Fruit fly (Drosophila melanogaster) whole organism, wandering third instar larva: ENCODE results near the gene RpS20.
A peak's percentile ranks its signal among the peaks of the same experiment; 100 is the strongest.

Experiments
- Abd-B ChIP-seq: fragments of >200 bp; optimal IDR thresholded peaks from 2 replicates; lab custom pipeline; 2017; ENCODE audit warnings: missing biosample characterization, missing genetic modification characterization
- CG9705 ChIP-seq: fragments of 200-800 bp; sonication (Bioruptor generic); optimal IDR thresholded peaks from 2 replicates; lab custom pipeline; 2018; ENCODE audit warnings: missing biosample characterization, mild to moderate bottlenecking, missing genetic modification characterization
- CrebA ChIP-seq: fragments of 200-800 bp; sonication (Bioruptor generic); optimal IDR thresholded peaks from 2 replicates; lab custom pipeline; 2016; ENCODE audit warnings: missing biosample characterization, mild to moderate bottlenecking, missing genetic modification characterization, borderline replicate concordance
- Dfd ChIP-seq: fragments of >200 bp; optimal IDR thresholded peaks from 2 replicates; lab custom pipeline; 2017; ENCODE audit warnings: missing biosample characterization, missing genetic modification characterization
- Dif ChIP-seq: fragments of 200-275, 200-300 bp; sonication (Bioruptor generic); optimal IDR thresholded peaks from 2 replicates; lab custom pipeline; 2018; ENCODE audit warnings: missing biosample characterization, missing genetic modification characterization; ENCODE audit not compliant: partially characterized antibody
- GATAd ChIP-seq: sonication (Bioruptor generic); optimal IDR thresholded peaks from 2 replicates; lab custom pipeline; 2016; ENCODE audit warnings: missing biosample characterization, missing genetic modification characterization
- HLH106 ChIP-seq: fragments of 200-800 bp; optimal IDR thresholded peaks from 3 replicates; lab custom pipeline; 2019; ENCODE audit warnings: missing biosample characterization, mild to moderate bottlenecking, missing genetic modification characterization, moderate library complexity
- Hnf4 ChIP-seq: fragments of 200-800 bp; sonication (Bioruptor generic); optimal IDR thresholded peaks from 2 replicates; lab custom pipeline; 2016; ENCODE audit warnings: missing biosample characterization, mild to moderate bottlenecking, missing genetic modification characterization
- Hr78 ChIP-seq: fragments of >200 bp; optimal IDR thresholded peaks from 2 replicates; lab custom pipeline; 2017; ENCODE audit warnings: missing biosample characterization, missing genetic modification characterization
- Hr83 ChIP-seq: fragments of 200-300 bp; sonication (Bioruptor generic); optimal IDR thresholded peaks from 2 replicates; lab custom pipeline; 2016; ENCODE audit warnings: missing biosample characterization, mild to moderate bottlenecking, missing genetic modification characterization, moderate library complexity; ENCODE audit not compliant: poor library complexity, severe bottlenecking
- Jra ChIP-seq: sonication (Bioruptor generic); optimal IDR thresholded peaks from 2 replicates; lab custom pipeline; 2016; ENCODE audit warnings: missing biosample characterization, missing genetic modification characterization
- Myc ChIP-seq: fragments of >200 bp; optimal IDR thresholded peaks from 2 replicates; lab custom pipeline; 2017
- N ChIP-seq: fragments of >200 bp; optimal IDR thresholded peaks from 2 replicates; lab custom pipeline; 2018; ENCODE audit warnings: missing biosample characterization, missing external identifiers, missing genetic modification characterization
- OdsH ChIP-seq: fragments of 200-800 bp; sonication (Bioruptor generic); optimal IDR thresholded peaks from 2 replicates; lab custom pipeline; 2016; ENCODE audit warnings: missing biosample characterization, mild to moderate bottlenecking, missing genetic modification characterization
- Rel ChIP-seq, 2 experiments: fragments of 200-800 bp; sonication (Bioruptor generic) in 1 of 2; optimal IDR thresholded peaks; 2 replicates in 1 of 2; 3 replicates in 1 of 2; lab custom pipeline; 2016 to 2019; ENCODE audit warnings: mild to moderate bottlenecking in 2 of 2, missing biosample characterization in 2 of 2, missing genetic modification characterization in 2 of 2, moderate library complexity in 1 of 2
- Vsx2 ChIP-seq: fragments of 200-300, 225-300 bp; sonication (Bioruptor generic); optimal IDR thresholded peaks from 2 replicates; lab custom pipeline; 2018; ENCODE audit warnings: missing biosample characterization, missing genetic modification characterization; ENCODE audit not compliant: partially characterized antibody
- br ChIP-seq: fragments of 200-800 bp; sonication (Bioruptor generic); optimal IDR thresholded peaks from 2 replicates; lab custom pipeline; 2016; ENCODE audit warnings: missing biosample characterization, missing genetic modification characterization
- brk ChIP-seq: fragments of 200-800 bp; sonication (Bioruptor generic); optimal IDR thresholded peaks from 2 replicates; lab custom pipeline; 2016; ENCODE audit warnings: missing biosample characterization, mild to moderate bottlenecking, missing genetic modification characterization
- dl ChIP-seq, 2 experiments: fragments of 175-275, 200-275 bp in 1 of 2; fragments of 200-275 bp in 1 of 2; sonication (Bioruptor generic); optimal IDR thresholded peaks; lab custom pipeline; 2018; ENCODE audit warnings: mild to moderate bottlenecking in 2 of 2, missing biosample characterization in 2 of 2, missing genetic modification characterization in 2 of 2, moderate library complexity in 2 of 2; ENCODE audit not compliant: partially characterized antibody in 2 of 2, insufficient read depth in 1 of 2
- dmrt93B ChIP-seq: fragments of 200-800 bp; sonication (Bioruptor generic); optimal IDR thresholded peaks from 2 replicates; lab custom pipeline; 2018; ENCODE audit warnings: missing biosample characterization, mild to moderate bottlenecking, missing genetic modification characterization
- dsf ChIP-seq: sonication (Bioruptor generic); optimal IDR thresholded peaks from 2 replicates; lab custom pipeline; 2016; ENCODE audit warnings: missing biosample characterization, missing genetic modification characterization, borderline replicate concordance
- ey ChIP-seq: fragments of 200-800 bp; sonication (Bioruptor generic); optimal IDR thresholded peaks from 2 replicates; lab custom pipeline; 2016; ENCODE audit warnings: missing biosample characterization, missing genetic modification characterization
- foxo ChIP-seq, 2 experiments: fragments of 200-800 bp; sonication (Bioruptor generic); optimal IDR thresholded peaks; 2 replicates in 1 of 2; 3 replicates in 1 of 2; lab custom pipeline; 2016 to 2017; ENCODE audit warnings: missing biosample characterization in 2 of 2, missing genetic modification characterization in 2 of 2
- h ChIP-seq: fragments of 200-800 bp; sonication (Bioruptor generic); optimal IDR thresholded peaks from 3 replicates; lab custom pipeline; 2016; ENCODE audit warnings: missing biosample characterization, mild to moderate bottlenecking, missing genetic modification characterization
- lola ChIP-seq: fragments of >200 bp; optimal IDR thresholded peaks from 2 replicates; lab custom pipeline; 2017; ENCODE audit warnings: missing biosample characterization, missing genetic modification characterization
- psq ChIP-seq: fragments of 200-800 bp; sonication (Bioruptor generic); optimal IDR thresholded peaks from 3 replicates; lab custom pipeline; 2017; ENCODE audit warnings: missing biosample characterization, mild to moderate bottlenecking, missing genetic modification characterization, moderate library complexity
- rgr ChIP-seq: fragments of 200-800 bp; sonication (Bioruptor generic); optimal IDR thresholded peaks from 3 replicates; lab custom pipeline; 2016; ENCODE audit warnings: missing biosample characterization, mild to moderate bottlenecking, missing genetic modification characterization
- sage ChIP-seq: fragments of 200-800 bp; sonication (Bioruptor generic); optimal IDR thresholded peaks from 2 replicates; lab custom pipeline; 2016; ENCODE audit warnings: missing biosample characterization, mild to moderate bottlenecking, missing genetic modification characterization
- usp ChIP-seq: fragments of >200 bp; optimal IDR thresholded peaks from 2 replicates; lab custom pipeline; 2017; ENCODE audit warnings: missing biosample characterization, missing genetic modification characterization
- woc ChIP-seq: sonication (Bioruptor generic); optimal IDR thresholded peaks from 2 replicates; lab custom pipeline; 2016; ENCODE audit warnings: missing biosample characterization, mild to moderate bottlenecking, missing genetic modification characterization

RpS20 gene

dm6 chr3R:20823704-20824454 lies 1.9 kb downstream of the RpS20 start, which contains the start of gene CG17272:
TSS of gene CG17272 (minus strand) at chr3R:20824239.
- TF ChIP-seq usp (GFP tag; lab: Kevin White, UChicago), result no peak
- TF ChIP-seq Rel (GFP tag; optimal IDR thresholded peaks at IDR 0.05; lab: Kevin White, UChicago), result no peak
- peak; percentile 100 for TF ChIP-seq Rel (tag; optimal IDR thresholded peaks at IDR 0.05; lab: Kevin White, UChicago)

dm6 chr3R:20826929-20827328 lies 4.9 kb downstream of the RpS20 start:
- no peak for TF ChIP-seq usp (GFP tag; lab: Kevin White, UChicago)
- no peak for TF ChIP-seq ey (GFP tag; lab: Kevin White, UChicago)
- TF ChIP-seq Rel (GFP tag; optimal IDR thresholded peaks at IDR 0.05; lab: Kevin White, UChicago), result no peak
- peak; percentile 53 for TF ChIP-seq Rel (tag; optimal IDR thresholded peaks at IDR 0.05; lab: Kevin White, UChicago)
- no peak for TF ChIP-seq CG9705
- TF ChIP-seq OdsH, result no peak

dm6 chr3R:20828520-20829415 lies 6.8 kb downstream of the RpS20 start:
- no peak for TF ChIP-seq usp (GFP tag; lab: Kevin White, UChicago)
- no peak for TF ChIP-seq N (GFP tag; lab: Kevin White, UChicago)
- TF ChIP-seq Hr83 (GFP tag; lab: Kevin White, UChicago), result peak; percentile 11
- peak; percentile 23 for TF ChIP-seq h
- peak; percentile 51 for TF ChIP-seq br (GFP tag; lab: Kevin White, UChicago)
- no peak for TF ChIP-seq sage (GFP tag; lab: Kevin White, UChicago)
- TF ChIP-seq Dif (GFP tag; lab: Kevin White, UChicago), result peak; percentile 58
- TF ChIP-seq lola (GFP tag; lab: Kevin White, UChicago), result no peak
- peak in 1 of 2 experiments; percentile 32 for TF ChIP-seq dl (GFP tag; optimal IDR thresholded peaks at IDR 0.05; lab: Kevin White, UChicago; ENCODE audit: insufficient read depth in 1 of 2, partially characterized antibody in 2 of 2)
- TF ChIP-seq ey (GFP tag; lab: Kevin White, UChicago), result no peak
- no peak for TF ChIP-seq woc
- no peak for TF ChIP-seq brk
- no peak for TF ChIP-seq Dfd (GFP tag; lab: Kevin White, UChicago)
- no peak for TF ChIP-seq GATAd
- no peak for TF ChIP-seq dmrt93B (GFP tag; lab: Kevin White, UChicago)
- TF ChIP-seq Hnf4 (GFP tag; lab: Kevin White, UChicago), result no peak
- no peak for TF ChIP-seq dsf
- no peak for TF ChIP-seq Abd-B (GFP tag; lab: Kevin White, UChicago)
- TF ChIP-seq CrebA, result no peak
- no peak for TF ChIP-seq rgr (GFP tag; lab: Kevin White, UChicago)
- TF ChIP-seq Hr78 (GFP tag; lab: Kevin White, UChicago), result no peak
- no peak for TF ChIP-seq Rel (GFP tag; optimal IDR thresholded peaks at IDR 0.05; lab: Kevin White, UChicago)
- peak; percentile 100 for TF ChIP-seq Rel (tag; optimal IDR thresholded peaks at IDR 0.05; lab: Kevin White, UChicago)

- TF ChIP-seq dl (GFP tag; optimal IDR thresholded peaks at IDR 0.05; lab: Kevin White, UChicago; ENCODE audit: insufficient read depth in 1 of 2, partially characterized antibody in 2 of 2) (peak; percentile 20 to 57), br (GFP tag; lab: Kevin White, UChicago) (peak; percentile 70), Hr83 (GFP tag; lab: Kevin White, UChicago) (peak; percentile 87), N (GFP tag; lab: Kevin White, UChicago) (peak; percentile 80), GATAd (no peak), Myc (lab: Kevin White, UChicago) (peak; percentile 97), Jra (GFP tag; lab: Kevin White, UChicago) (peak; percentile 19), psq (GFP tag; lab: Kevin White, UChicago) (peak; percentile 22), h (peak; percentile 39), ey (GFP tag; lab: Kevin White, UChicago) (no peak), woc (peak; percentile 79), Vsx2 (GFP tag; lab: Kevin White, UChicago) (no peak), HLH106 (tag; lab: Kevin White, UChicago) (peak; percentile 14), rgr (GFP tag; lab: Kevin White, UChicago) (peak; percentile 22), foxo (GFP tag; optimal IDR thresholded peaks at IDR 0.05; lab: Kevin White, UChicago) (peak in 1 of 2 experiments; percentile 1), Rel (GFP tag; optimal IDR thresholded peaks at IDR 0.05; lab: Kevin White, UChicago) (peak; percentile 48), Rel (tag; optimal IDR thresholded peaks at IDR 0.05; lab: Kevin White, UChicago) (peak; percentile 90), Dif (GFP tag; lab: Kevin White, UChicago) (peak; percentile 45), lola (GFP tag; lab: Kevin White, UChicago) (no peak)
These were observed 7.6 kb downstream of the RpS20 start for dm6 chr3R:20829416-20830131.
